Fruit fly (Drosophila melanogaster): Measurements from ENCODE around the gene CG4291.

The CG4291 gene

dm6 chr2L:868961-869360, 16.4 kb upstream of the CG4291 start:
- TF ChIP-seq noc (tag; optimal IDR thresholded peaks at IDR 0.05), result no peak

- TF ChIP-seq noc (tag; optimal IDR thresholded peaks at IDR 0.05), result no peak
Measured at dm6 chr2L:867899-868605, 15.5 kb upstream of the CG4291 start, which contains the start of gene aru. Gene aru, minus strand, starts transcription at chr2L:868354.

dm6 chr2L:866950-867744, 14.6 kb upstream of the CG4291 start:
- peak; percentile 94 for TF ChIP-seq noc (tag; optimal IDR thresholded peaks at IDR 0.05)

- peak; percentile 96 for TF ChIP-seq noc (tag; optimal IDR thresholded peaks at IDR 0.05)
Measured at dm6 chr2L:865851-866250, 13.3 kb upstream of the CG4291 start.

dm6 chr2L:859897-860296, 7.4 kb upstream of the CG4291 start, which contains the start of gene CG13950:
Gene CG13950, plus strand, starts transcription at chr2L:860197.
- TF ChIP-seq noc (tag; optimal IDR thresholded peaks at IDR 0.05), result no peak

dm6 chr2L:857897-858517, 5.5 kb upstream of the CG4291 start:
- TF ChIP-seq noc (tag; optimal IDR thresholded peaks at IDR 0.05), result peak; percentile 15

dm6 chr2L:856690-857488, 4.4 kb upstream of the CG4291 start:
- TF ChIP-seq noc (tag; optimal IDR thresholded peaks at IDR 0.05), result peak; percentile 42

- TF ChIP-seq noc (tag; optimal IDR thresholded peaks at IDR 0.05), result no peak
Measured at dm6 chr2L:856001-856400, 3.5 kb upstream of the CG4291 start.

- peak; percentile 17 for TF ChIP-seq noc (tag; optimal IDR thresholded peaks at IDR 0.05)
Measured at dm6 chr2L:855052-855547, 2.6 kb upstream of the CG4291 start, which contains the start of gene CG13949. Gene CG13949, plus strand, starts transcription at chr2L:855337.

dm6 chr2L:850727-851257, 1.7 kb downstream of the CG4291 start, which contains the start of gene drongo:
Gene drongo, minus strand, starts transcription at chr2L:851071.
- TF ChIP-seq noc (tag; optimal IDR thresholded peaks at IDR 0.05), result peak; percentile 36

- TF ChIP-seq noc (tag; optimal IDR thresholded peaks at IDR 0.05), result no peak
Measured at dm6 chr2L:849787-850512, 2.6 kb downstream of the CG4291 start.

dm6 chr2L:849138-849744, 3.3 kb downstream of the CG4291 start:
- no peak for TF ChIP-seq noc (tag; optimal IDR thresholded peaks at IDR 0.05)

dm6 chr2L:847988-848622, 4.4 kb downstream of the CG4291 start:
- no peak for TF ChIP-seq noc (tag; optimal IDR thresholded peaks at IDR 0.05)
